Fruit fly (Drosophila melanogaster): ENCODE results near the gene Mpv17.

Gene Mpv17

DNA sequence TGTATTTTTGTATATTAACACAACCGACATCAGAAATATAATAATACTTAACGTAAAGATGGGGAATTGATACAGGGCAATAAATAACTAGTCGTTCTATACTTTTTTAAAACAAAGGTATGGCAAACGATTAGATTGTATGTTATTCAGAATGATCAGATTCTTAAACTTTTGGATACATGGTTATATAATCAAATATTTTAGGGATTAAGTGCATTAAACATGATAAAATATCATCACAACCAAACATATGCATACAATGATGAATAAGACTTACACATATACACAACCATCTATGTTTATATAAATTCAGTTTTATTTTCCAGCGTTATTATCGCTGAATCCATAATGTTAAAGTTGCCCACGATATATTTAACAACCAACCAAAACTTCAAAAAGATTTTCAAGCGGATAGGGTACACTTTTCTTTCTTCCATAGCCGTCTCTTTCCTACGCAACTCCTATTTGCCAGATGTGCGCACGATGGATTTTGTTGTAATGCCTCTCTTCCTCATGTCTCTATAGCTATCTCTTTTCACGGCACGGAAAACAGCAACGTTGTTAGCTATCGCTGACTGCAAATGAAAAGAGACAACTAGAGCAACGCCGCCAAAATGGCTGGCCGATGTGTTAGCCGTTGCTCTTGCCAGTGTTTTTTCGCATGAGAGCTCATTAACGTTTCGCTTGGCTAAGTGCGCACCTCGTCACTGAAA, 39.9 kb downstream of the Mpv17 start, which contains the start of gene toy (continued):
- peak; percentile 24 for TF ChIP-seq Elba2 (GFP tag; optimal IDR thresholded peaks at IDR 0.05)
- TF ChIP-seq NK7.1 (GFP tag; optimal IDR thresholded peaks at IDR 0.05), result no peak
- peak; percentile 67 for TF ChIP-seq CG8924 (tag; optimal IDR thresholded peaks at IDR 0.05)
- TF ChIP-seq CG2116 (GFP tag; optimal IDR thresholded peaks at IDR 0.05), result no peak
- no peak for TF ChIP-seq crol (GFP tag; IDR thresholded peaks at IDR 0.05)
- no peak for TF ChIP-seq pum (GFP tag; optimal IDR thresholded peaks at IDR 0.05)
- no peak for TF ChIP-seq Chrac-16 (GFP tag; optimal IDR thresholded peaks at IDR 0.05)
- TF ChIP-seq sim (GFP tag; IDR thresholded peaks at IDR 0.05), result no peak
- TF ChIP-seq pnt (GFP tag; optimal IDR thresholded peaks at IDR 0.05), result no peak
- no peak for TF ChIP-seq Oaz (GFP tag; IDR thresholded peaks at IDR 0.05)
- no peak for TF ChIP-seq peb (GFP tag; IDR thresholded peaks at IDR 0.05)
- no peak for TF ChIP-seq caup (GFP tag; optimal IDR thresholded peaks at IDR 0.05; ENCODE audit: severe bottlenecking)
- no peak for TF ChIP-seq knrl (GFP tag; IDR thresholded peaks at IDR 0.05; ENCODE audit: partially characterized antibody)
- TF ChIP-seq crc (GFP tag; optimal IDR thresholded peaks at IDR 0.05), result no peak
- TF ChIP-seq GATAe (GFP tag; conservative IDR thresholded peaks at IDR 0.05), result no peak
- no peak for TF ChIP-seq CG9817 (tag; optimal IDR thresholded peaks at IDR 0.05)
- TF ChIP-seq CG32532 (GFP tag; IDR thresholded peaks at IDR 0.05), result no peak
- TF ChIP-seq CG10959 (GFP tag; IDR thresholded peaks at IDR 0.05), result no peak
- no peak for TF ChIP-seq schlank (tag; optimal IDR thresholded peaks at IDR 0.05)
- no peak for TF ChIP-seq rib (GFP tag; IDR thresholded peaks at IDR 0.05)
- TF ChIP-seq wek (GFP tag; optimal IDR thresholded peaks at IDR 0.05), result no peak
- peak; percentile 100 for TF ChIP-seq Nf-YC (tag; optimal IDR thresholded peaks at IDR 0.05)
- no peak for TF ChIP-seq CG12299 (tag; optimal IDR thresholded peaks at IDR 0.05)
- TF ChIP-seq CG17912 (GFP tag; optimal IDR thresholded peaks at IDR 0.05), result peak; percentile 64
- TF ChIP-seq B-H2 (GFP tag; optimal IDR thresholded peaks at IDR 0.05), result peak; percentile 20
- TF ChIP-seq pita (GFP tag; optimal IDR thresholded peaks at IDR 0.05), result no peak
- TF ChIP-seq Nf-YB (GFP tag; optimal IDR thresholded peaks at IDR 0.05), result peak; percentile 100
- no peak for TF ChIP-seq CG18599 (GFP tag; optimal IDR thresholded peaks at IDR 0.05)
- peak; percentile 43 for TF ChIP-seq twi (tag; optimal IDR thresholded peaks at IDR 0.05)
- peak in 1 of 2 experiments; percentile 0 for TF ChIP-seq eve (GFP tag; optimal IDR thresholded peaks at IDR 0.05)
- no peak for TF ChIP-seq CG14710 (tag; optimal IDR thresholded peaks at IDR 0.05)
- TF ChIP-seq YL-1 (GFP tag; optimal IDR thresholded peaks at IDR 0.05), result no peak
- no peak for TF ChIP-seq ERR (GFP tag; optimal IDR thresholded peaks at IDR 0.05)
- peak; percentile 79 for TF ChIP-seq Aef1 (GFP tag; IDR thresholded peaks at IDR 0.05)
- TF ChIP-seq lola (GFP tag; optimal IDR thresholded peaks at IDR 0.05), result no peak
- peak; percentile 17 for TF ChIP-seq CG1603 (tag; optimal IDR thresholded peaks at IDR 0.05)
- TF ChIP-seq CG8388 (GFP tag; optimal IDR thresholded peaks at IDR 0.05), result no peak
- peak in 1 of 2 experiments; percentile 44 for TF ChIP-seq chif (GFP tag; optimal IDR thresholded peaks at IDR 0.05)
- TF ChIP-seq CG16779 (GFP tag; IDR thresholded peaks at IDR 0.05), result no peak
- no peak for TF ChIP-seq CG13775 (GFP tag; optimal IDR thresholded peaks at IDR 0.05)
- TF ChIP-seq fru (optimal IDR thresholded peaks at IDR 0.05), result no peak
- TF ChIP-seq Adf1 (GFP tag; IDR thresholded peaks at IDR 0.05), result peak; percentile 53
- TF ChIP-seq Pdp1 (GFP tag; optimal IDR thresholded peaks at IDR 0.05), result peak in 1 of 2 experiments; percentile 92
- no peak for TF ChIP-seq HLH4C (GFP tag; IDR thresholded peaks at IDR 0.05; ENCODE audit: partially characterized antibody)
- TF ChIP-seq ttk (GFP tag; IDR thresholded peaks at IDR 0.05), result no peak
- peak; percentile 8 for TF ChIP-seq CG15479 (GFP tag; optimal IDR thresholded peaks at IDR 0.05)
- no peak for TF ChIP-seq Hsf (GFP tag; optimal IDR thresholded peaks at IDR 0.05)
- TF ChIP-seq danr (GFP tag; IDR thresholded peaks at IDR 0.05), result no peak
- TF ChIP-seq CG8281 (tag; optimal IDR thresholded peaks at IDR 0.05), result no peak
- TF ChIP-seq bcd (GFP tag; optimal IDR thresholded peaks at IDR 0.05), result no peak
